Fruit fly (Drosophila melanogaster): ENCODE measurements around the gene CG9498.

The CG9498 gene

dm6 chr2L:6366924-6367323, 16.1 kb upstream of the CG9498 start:
- TF ChIP-seq psq (optimal IDR thresholded peaks at IDR 0.05), result no peak
- TF ChIP-seq insv (optimal IDR thresholded peaks at IDR 0.05), result no peak
- no peak for TF ChIP-seq Myc (optimal IDR thresholded peaks at IDR 0.05)
- TF ChIP-seq Sin3A (optimal IDR thresholded peaks at IDR 0.05), result no peak
- no peak for TF ChIP-seq h (optimal IDR thresholded peaks at IDR 0.05)
- TF ChIP-seq ttk (optimal IDR thresholded peaks at IDR 0.05), result no peak

- TF ChIP-seq h (optimal IDR thresholded peaks at IDR 0.05) (no peak), Sin3A (optimal IDR thresholded peaks at IDR 0.05) (no peak), psq (optimal IDR thresholded peaks at IDR 0.05) (no peak), Myc (optimal IDR thresholded peaks at IDR 0.05) (no peak), insv (optimal IDR thresholded peaks at IDR 0.05) (no peak)
Observed at dm6 chr2L:6360059-6360458, 9.2 kb upstream of the CG9498 start.

- no peak for TF ChIP-seq Myc (optimal IDR thresholded peaks at IDR 0.05)
- no peak for TF ChIP-seq insv (optimal IDR thresholded peaks at IDR 0.05)
- TF ChIP-seq h (optimal IDR thresholded peaks at IDR 0.05), result no peak
- no peak for TF ChIP-seq Sin3A (optimal IDR thresholded peaks at IDR 0.05)
- no peak for TF ChIP-seq ttk (optimal IDR thresholded peaks at IDR 0.05)
- TF ChIP-seq psq (optimal IDR thresholded peaks at IDR 0.05), result no peak
Observed at dm6 chr2L:6358218-6358617, 7.4 kb upstream of the CG9498 start, which contains the start of gene CG9500. CG9500 (minus strand) TSS chr2L:6358318.

- no peak for TF ChIP-seq psq (optimal IDR thresholded peaks at IDR 0.05)
- TF ChIP-seq ttk (optimal IDR thresholded peaks at IDR 0.05), result no peak
- no peak for TF ChIP-seq insv (optimal IDR thresholded peaks at IDR 0.05)
- no peak for TF ChIP-seq Sin3A (optimal IDR thresholded peaks at IDR 0.05)
- no peak for TF ChIP-seq h (optimal IDR thresholded peaks at IDR 0.05)
- TF ChIP-seq Myc (optimal IDR thresholded peaks at IDR 0.05), result no peak
Observed at dm6 chr2L:6356686-6357362, 6.0 kb upstream of the CG9498 start.

- TF ChIP-seq h (optimal IDR thresholded peaks at IDR 0.05) (no peak), Sin3A (optimal IDR thresholded peaks at IDR 0.05) (no peak), ttk (optimal IDR thresholded peaks at IDR 0.05) (no peak), psq (optimal IDR thresholded peaks at IDR 0.05) (no peak), insv (optimal IDR thresholded peaks at IDR 0.05) (no peak), Myc (optimal IDR thresholded peaks at IDR 0.05) (no peak)
Observed at dm6 chr2L:6356134-6356533, 5.3 kb upstream of the CG9498 start.

dm6 chr2L:6354656-6355055, 3.8 kb upstream of the CG9498 start, which contains the start of gene ppk14:
ppk14 (plus strand) TSS chr2L:6354956.
- TF ChIP-seq Sin3A (optimal IDR thresholded peaks at IDR 0.05), result no peak
- no peak for TF ChIP-seq insv (optimal IDR thresholded peaks at IDR 0.05)
- no peak for TF ChIP-seq Myc (optimal IDR thresholded peaks at IDR 0.05)
- no peak for TF ChIP-seq ttk (optimal IDR thresholded peaks at IDR 0.05)
- no peak for TF ChIP-seq h (optimal IDR thresholded peaks at IDR 0.05)
- no peak for TF ChIP-seq psq (optimal IDR thresholded peaks at IDR 0.05)

dm6 chr2L:6354231-6354630, 3.4 kb upstream of the CG9498 start, which contains the start of gene ppk7:
ppk7 (minus strand) TSS chr2L:6354331.
- no peak for TF ChIP-seq insv (optimal IDR thresholded peaks at IDR 0.05)
- TF ChIP-seq psq (optimal IDR thresholded peaks at IDR 0.05), result no peak
- TF ChIP-seq h (optimal IDR thresholded peaks at IDR 0.05), result no peak
- TF ChIP-seq ttk (optimal IDR thresholded peaks at IDR 0.05), result no peak
- TF ChIP-seq Myc (optimal IDR thresholded peaks at IDR 0.05), result no peak

dm6 chr2L:6351809-6352182, 962 bp upstream of the CG9498 start:
- no peak for TF ChIP-seq insv (optimal IDR thresholded peaks at IDR 0.05)
- no peak for TF ChIP-seq Myc (optimal IDR thresholded peaks at IDR 0.05)
- TF ChIP-seq psq (optimal IDR thresholded peaks at IDR 0.05), result no peak
- no peak for TF ChIP-seq ttk (optimal IDR thresholded peaks at IDR 0.05)
- TF ChIP-seq Sin3A (optimal IDR thresholded peaks at IDR 0.05), result no peak
- TF ChIP-seq h (optimal IDR thresholded peaks at IDR 0.05), result no peak

- TF ChIP-seq Myc (optimal IDR thresholded peaks at IDR 0.05), result no peak
- TF ChIP-seq ttk (optimal IDR thresholded peaks at IDR 0.05), result no peak
- TF ChIP-seq psq (optimal IDR thresholded peaks at IDR 0.05), result no peak
- no peak for TF ChIP-seq h (optimal IDR thresholded peaks at IDR 0.05)
- no peak for TF ChIP-seq insv (optimal IDR thresholded peaks at IDR 0.05)
Observed at dm6 chr2L:6348327-6348726, 2.5 kb downstream of the CG9498 start, which contains the start of gene CG9497. CG9497 (minus strand) TSS chr2L:6348427.

dm6 chr2L:6343084-6343873, 7.6 kb downstream of the CG9498 start:
- TF ChIP-seq Sin3A (optimal IDR thresholded peaks at IDR 0.05) (no peak), insv (optimal IDR thresholded peaks at IDR 0.05) (no peak), psq (optimal IDR thresholded peaks at IDR 0.05) (no peak), Myc (optimal IDR thresholded peaks at IDR 0.05) (no peak), ttk (optimal IDR thresholded peaks at IDR 0.05) (no peak), h (optimal IDR thresholded peaks at IDR 0.05) (no peak)

- TF ChIP-seq Sin3A (optimal IDR thresholded peaks at IDR 0.05) (no peak), insv (optimal IDR thresholded peaks at IDR 0.05) (no peak), psq (optimal IDR thresholded peaks at IDR 0.05) (no peak), h (optimal IDR thresholded peaks at IDR 0.05) (no peak), ttk (optimal IDR thresholded peaks at IDR 0.05) (no peak), Myc (optimal IDR thresholded peaks at IDR 0.05) (no peak)
Observed at dm6 chr2L:6341246-6341645, 9.6 kb downstream of the CG9498 start.

dm6 chr2L:6340222-6340725, 10.6 kb downstream of the CG9498 start:
- TF ChIP-seq ttk (optimal IDR thresholded peaks at IDR 0.05), result no peak
- no peak for TF ChIP-seq insv (optimal IDR thresholded peaks at IDR 0.05)
- TF ChIP-seq Sin3A (optimal IDR thresholded peaks at IDR 0.05), result no peak
- no peak for TF ChIP-seq h (optimal IDR thresholded peaks at IDR 0.05)
- no peak for TF ChIP-seq psq (optimal IDR thresholded peaks at IDR 0.05)
- no peak for TF ChIP-seq Myc (optimal IDR thresholded peaks at IDR 0.05)

Measured in Kc167 (cell line).